Worm (Caenorhabditis elegans): ENCODE measurements around the gene ets-7.

The ets-7 gene

ce11 chrV:7595132-7595531 is 36.5 kb upstream of the ets-7 start:
- TF ChIP-seq ceh-62 (tag; optimal IDR thresholded peaks at IDR 0.05) (no peak), F37D6.2 (tag; optimal IDR thresholded peaks at IDR 0.05) (no peak), nhr-28 (tag; optimal IDR thresholded peaks at IDR 0.05) (no peak), lsy-2 (tag; optimal IDR thresholded peaks at IDR 0.05) (no peak), zfp-3 (GFP tag; conservative IDR thresholded peaks at IDR 0.05) (no peak), mes-2 (tag; optimal IDR thresholded peaks at IDR 0.05; ENCODE audit: poor library complexity, severe bottlenecking) (no peak), nhr-10 (tag; optimal IDR thresholded peaks at IDR 0.05) (no peak), F44E2.7 (GFP tag; IDR thresholded peaks at IDR 0.05) (no peak), mxl-2 (GFP tag; conservative IDR thresholded peaks at IDR 0.05) (no peak), lin-13 (GFP tag; optimal IDR thresholded peaks at IDR 0.05) (no peak), zfp-2 (tag; optimal IDR thresholded peaks at IDR 0.05) (no peak), nhr-111 (GFP tag; optimal IDR thresholded peaks at IDR 0.05) (no peak), tra-1 (GFP tag; IDR thresholded peaks at IDR 0.05) (no peak), gei-8 (GFP tag; optimal IDR thresholded peaks at IDR 0.05) (no peak), ztf-11 (tag; optimal IDR thresholded peaks at IDR 0.05) (no peak)

DNA sequence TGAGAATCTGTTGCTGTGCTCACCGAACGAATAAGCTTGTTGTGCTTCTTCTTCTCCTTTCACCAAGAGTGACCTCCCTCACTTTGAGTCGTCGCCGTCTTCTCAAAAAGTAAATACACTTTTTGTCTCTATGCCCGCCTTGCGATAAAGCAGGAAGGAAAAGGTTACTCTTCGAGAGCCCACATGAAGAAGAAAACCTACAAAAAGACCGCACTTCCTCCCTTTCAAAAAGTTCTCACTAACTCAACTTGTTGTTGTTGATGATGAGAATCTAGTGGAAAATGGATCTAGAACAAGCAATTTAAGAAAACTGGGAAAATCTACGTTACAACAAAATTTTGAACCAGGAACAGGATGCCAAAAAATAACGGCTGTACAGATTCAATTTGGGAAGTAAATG is 31.9 kb upstream of the ets-7 start, which contains the start of gene C50E3.6:
Gene C50E3.6, minus strand, starts transcription at position 101 of the 400 bp plus-strand sequence.
- TF ChIP-seq fkh-10 (GFP tag; optimal IDR thresholded peaks at IDR 0.05): peak; percentile 15
- TF ChIP-seq T26A8.4 (GFP tag; IDR thresholded peaks at IDR 0.05): no peak
- no peak for TF ChIP-seq mep-1 (tag; optimal IDR thresholded peaks at IDR 0.05)
- TF ChIP-seq lin-29 (GFP tag; IDR thresholded peaks at IDR 0.05): no peak

- TF ChIP-seq hif-1 (tag; optimal IDR thresholded peaks at IDR 0.05) (no peak), Y105C5A.15 (GFP tag; IDR thresholded peaks at IDR 0.05) (no peak), mes-2 (tag; optimal IDR thresholded peaks at IDR 0.05; ENCODE audit: poor library complexity, severe bottlenecking) (peak; percentile 73), mep-1 (tag; optimal IDR thresholded peaks at IDR 0.05) (peak; percentile 24), nhr-28 (tag; optimal IDR thresholded peaks at IDR 0.05) (peak; percentile 37), lsy-2 (tag; optimal IDR thresholded peaks at IDR 0.05) (peak in 1 of 2 experiments; percentile 71), hmg-1.1 (GFP tag; IDR thresholded peaks at IDR 0.05) (no peak), hlh-30 (tag; optimal IDR thresholded peaks at IDR 0.05; ENCODE audit: insufficient read depth) (no peak), dpl-1 (GFP tag; optimal IDR thresholded peaks at IDR 0.05) (peak; percentile 43), lin-38 (GFP tag; IDR thresholded peaks at IDR 0.05) (peak; percentile 97), ceh-62 (tag; optimal IDR thresholded peaks at IDR 0.05) (no peak), rbr-2 (tag; optimal IDR thresholded peaks at IDR 0.05) (peak; percentile 30)
Measured at ce11 chrV:7587637-7588036, 29.0 kb upstream of the ets-7 start, which contains the start of the genes F19F10.11 and C50E3.5. Gene F19F10.11 (minus strand): TSS chrV:7587704. Gene C50E3.5 (plus strand): TSS chrV:7587996.

- TF ChIP-seq dve-1 (tag; optimal IDR thresholded peaks at IDR 0.05; ENCODE audit: insufficient read depth) (peak; percentile 20), lin-1 (GFP tag; IDR thresholded peaks at IDR 0.05) (no peak), lim-7 (GFP tag; IDR thresholded peaks at IDR 0.05) (no peak), dpl-1 (GFP tag; optimal IDR thresholded peaks at IDR 0.05) (peak; percentile 36), lin-29 (GFP tag; IDR thresholded peaks at IDR 0.05) (no peak), aha-1 (tag) (peak; percentile 2), ceh-44 (GFP tag; IDR thresholded peaks at IDR 0.05) (peak; percentile 38; the same call in 1 of the 2 replicates), lin-38 (GFP tag; IDR thresholded peaks at IDR 0.05) (peak; percentile 96), ceh-28 (tag; optimal IDR thresholded peaks at IDR 0.05) (peak; percentile 45), ZK337.2 (GFP tag; IDR thresholded peaks at IDR 0.05) (no peak), hlh-11 (tag; optimal IDR thresholded peaks at IDR 0.05) (no peak), nhr-48 (tag; optimal IDR thresholded peaks at IDR 0.05) (no peak), aly-2 (tag; optimal IDR thresholded peaks at IDR 0.05) (no peak), jun-1 (tag; optimal IDR thresholded peaks at IDR 0.05) (no peak), lin-39 (tag; optimal IDR thresholded peaks at IDR 0.05) (no peak), rbr-2 (tag; optimal IDR thresholded peaks at IDR 0.05) (peak; percentile 41), tag-97 (GFP tag; IDR thresholded peaks at IDR 0.05) (no peak), mes-2 (tag; optimal IDR thresholded peaks at IDR 0.05; ENCODE audit: poor library complexity, severe bottlenecking) (peak; percentile 67), nhr-11 (tag; optimal IDR thresholded peaks at IDR 0.05) (no peak), unc-62 (GFP tag; optimal IDR thresholded peaks at IDR 0.05 in 1 of 2) (peak in 1 of 2 experiments; percentile 65), unc-62 (tag; optimal IDR thresholded peaks at IDR 0.05) (no peak), pha-4 (GFP tag; IDR thresholded peaks at IDR 0.05) (no peak), pha-4 (tag; optimal IDR thresholded peaks at IDR 0.05) (no peak), mep-1 (tag; optimal IDR thresholded peaks at IDR 0.05) (peak; percentile 52), dmd-8 (GFP tag; IDR thresholded peaks at IDR 0.05) (no peak), zip-11 (GFP tag; IDR thresholded peaks at IDR 0.05) (no peak)
Measured at ce11 chrV:7580378-7580777, 21.8 kb upstream of the ets-7 start, which contains the start of gene ets-6. Gene ets-6 (minus strand): TSS chrV:7580546.
